Fruit fly (Drosophila melanogaster): Measurements from ENCODE around the gene Lar.

Gene Lar

dm6 chr2L:19765406-19765805, 179.0 kb downstream of the Lar start:
- TF ChIP-seq ttk (optimal IDR thresholded peaks at IDR 0.05) (no peak), insv (optimal IDR thresholded peaks at IDR 0.05) (no peak), psq (optimal IDR thresholded peaks at IDR 0.05) (no peak), Sin3A (optimal IDR thresholded peaks at IDR 0.05) (no peak), h (optimal IDR thresholded peaks at IDR 0.05) (no peak), Myc (optimal IDR thresholded peaks at IDR 0.05) (no peak)

dm6 chr2L:19768967-19769366, 182.5 kb downstream of the Lar start, which contains the start of gene bsh:
bsh (minus strand) TSS chr2L:19769067.
- TF ChIP-seq ttk (optimal IDR thresholded peaks at IDR 0.05): no peak
- TF ChIP-seq h (optimal IDR thresholded peaks at IDR 0.05): no peak
- TF ChIP-seq Sin3A (optimal IDR thresholded peaks at IDR 0.05): no peak
- TF ChIP-seq Myc (optimal IDR thresholded peaks at IDR 0.05): no peak
- TF ChIP-seq insv (optimal IDR thresholded peaks at IDR 0.05): no peak
- no peak for TF ChIP-seq psq (optimal IDR thresholded peaks at IDR 0.05)

- TF ChIP-seq psq (optimal IDR thresholded peaks at IDR 0.05) (no peak), insv (optimal IDR thresholded peaks at IDR 0.05) (no peak), h (optimal IDR thresholded peaks at IDR 0.05) (no peak), Myc (optimal IDR thresholded peaks at IDR 0.05) (no peak), ttk (optimal IDR thresholded peaks at IDR 0.05) (no peak), Sin3A (optimal IDR thresholded peaks at IDR 0.05) (no peak)
Measured at dm6 chr2L:19769703-19770102, 183.3 kb downstream of the Lar start.

- no peak for TF ChIP-seq Sin3A (optimal IDR thresholded peaks at IDR 0.05)
- TF ChIP-seq psq (optimal IDR thresholded peaks at IDR 0.05): no peak
- no peak for TF ChIP-seq h (optimal IDR thresholded peaks at IDR 0.05)
- no peak for TF ChIP-seq ttk (optimal IDR thresholded peaks at IDR 0.05)
- no peak for TF ChIP-seq Myc (optimal IDR thresholded peaks at IDR 0.05)
- no peak for TF ChIP-seq insv (optimal IDR thresholded peaks at IDR 0.05)
Measured at dm6 chr2L:19774278-19774677, 187.9 kb downstream of the Lar start.
